Worm (Caenorhabditis elegans): ENCODE measurements around the gene cyp-14A4.

cyp-14A4 gene

DNA sequence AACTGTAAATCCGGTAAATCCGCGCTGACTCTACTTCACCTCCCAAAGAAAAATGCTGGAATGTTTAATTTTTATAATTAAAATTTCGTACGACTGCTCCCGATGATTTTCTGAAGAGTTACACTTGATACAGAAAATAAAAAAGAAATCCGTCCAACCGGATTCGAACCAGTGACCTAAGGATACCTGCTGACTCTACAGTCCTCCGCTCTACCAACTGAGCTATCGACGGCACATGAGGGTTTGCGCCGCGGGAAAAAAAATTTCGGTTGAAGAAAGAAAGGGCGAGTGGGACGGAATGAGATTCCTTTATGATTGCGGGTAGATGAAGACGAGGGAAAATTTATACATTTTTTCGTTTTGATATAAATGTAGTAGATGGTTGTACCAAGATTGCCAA lies 621 bp upstream of the cyp-14A4 start:
- TF ChIP-seq ztf-11 (tag; optimal IDR thresholded peaks at IDR 0.05): no peak
- no peak for TF ChIP-seq nhr-2 (tag; optimal IDR thresholded peaks at IDR 0.05)
- no peak for TF ChIP-seq nhr-12 (tag; optimal IDR thresholded peaks at IDR 0.05)
- no peak for TF ChIP-seq ceh-83 (GFP tag; optimal IDR thresholded peaks at IDR 0.05)
- TF ChIP-seq sem-2 (GFP tag; optimal IDR thresholded peaks at IDR 0.05): no peak
- TF ChIP-seq nhr-28 (tag; optimal IDR thresholded peaks at IDR 0.05): no peak
- TF ChIP-seq unc-39 (tag; optimal IDR thresholded peaks at IDR 0.05): no peak
- no peak for TF ChIP-seq mls-2 (tag; optimal IDR thresholded peaks at IDR 0.05)
- no peak for TF ChIP-seq M03D4.4 (tag; optimal IDR thresholded peaks at IDR 0.05)
- TF ChIP-seq nhr-237 (tag; optimal IDR thresholded peaks at IDR 0.05): no peak

DNA sequence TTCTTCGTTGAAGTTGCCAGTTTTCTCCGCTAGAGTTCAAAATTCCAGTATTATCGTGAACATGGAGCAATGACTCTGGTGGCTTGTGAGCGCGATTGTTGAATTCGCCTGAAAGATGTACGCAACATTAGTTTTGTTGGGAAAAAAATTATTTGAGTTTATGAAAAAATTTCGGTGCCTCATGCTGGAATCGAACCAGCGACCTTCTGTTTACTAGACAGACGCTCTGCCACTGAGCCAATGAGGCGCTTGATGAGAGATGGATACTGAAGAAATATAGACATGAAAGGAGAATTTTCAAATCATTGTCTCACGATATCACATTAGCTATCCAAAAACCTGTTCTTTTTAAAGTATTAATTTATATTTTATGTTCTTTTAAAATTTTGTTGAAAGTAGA lies 535 bp downstream of the cyp-14A4 start:
- no peak for TF ChIP-seq sem-2 (GFP tag; optimal IDR thresholded peaks at IDR 0.05)
- no peak for TF ChIP-seq bed-3 (GFP tag; optimal IDR thresholded peaks at IDR 0.05)
- TF ChIP-seq lin-13 (tag; optimal IDR thresholded peaks at IDR 0.05): no peak
- no peak for TF ChIP-seq flh-1 (GFP tag; optimal IDR thresholded peaks at IDR 0.05)
- no peak for TF ChIP-seq nhr-2 (tag; optimal IDR thresholded peaks at IDR 0.05)
- no peak for TF ChIP-seq zip-8 (tag; optimal IDR thresholded peaks at IDR 0.05)
- TF ChIP-seq lsy-2 (tag; optimal IDR thresholded peaks at IDR 0.05): no peak
- no peak for TF ChIP-seq ceh-39 (tag; optimal IDR thresholded peaks at IDR 0.05)
- no peak for TF ChIP-seq tbx-8 (GFP tag; optimal IDR thresholded peaks at IDR 0.05)
- TF ChIP-seq mls-2 (tag; optimal IDR thresholded peaks at IDR 0.05): no peak
- no peak for TF ChIP-seq ceh-43 (GFP tag; optimal IDR thresholded peaks at IDR 0.05)
- TF ChIP-seq snpc-4 (tag; optimal IDR thresholded peaks at IDR 0.05): no peak

DNA sequence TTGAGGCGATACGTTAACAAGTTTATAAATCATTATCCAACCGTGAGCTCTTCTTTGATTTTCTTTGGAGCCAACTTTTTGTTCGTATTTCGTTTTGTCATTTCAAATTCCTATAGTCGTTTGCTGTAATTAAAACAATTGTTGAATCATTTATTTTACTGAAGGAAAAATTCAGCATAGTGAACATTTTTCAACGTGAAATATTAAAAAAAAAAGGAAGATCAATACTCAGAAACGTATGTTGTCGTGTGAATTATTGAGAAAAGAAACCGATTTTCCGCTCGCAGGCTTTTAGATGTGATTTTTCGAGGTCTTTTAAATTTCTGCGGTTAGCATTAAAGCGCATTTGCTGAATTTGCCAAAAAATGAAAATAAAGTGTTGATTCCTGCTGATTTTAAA lies 5.1 kb downstream of the cyp-14A4 start, which contains the start of gene phf-33:
phf-33 (minus strand) TSS at position 101 of the 400 bp plus-strand sequence.
- TF ChIP-seq nhr-28 (tag; optimal IDR thresholded peaks at IDR 0.05) (no peak), lin-13 (tag; optimal IDR thresholded peaks at IDR 0.05) (no peak), nhr-237 (tag; optimal IDR thresholded peaks at IDR 0.05) (no peak), snpc-4 (tag; optimal IDR thresholded peaks at IDR 0.05) (no peak), lin-32 (GFP tag; optimal IDR thresholded peaks at IDR 0.05) (no peak), sem-2 (GFP tag; optimal IDR thresholded peaks at IDR 0.05) (no peak), ces-1 (GFP tag; optimal IDR thresholded peaks at IDR 0.05) (no peak), ceh-83 (GFP tag; optimal IDR thresholded peaks at IDR 0.05) (no peak), lsy-2 (tag; optimal IDR thresholded peaks at IDR 0.05) (no peak)

DNA sequence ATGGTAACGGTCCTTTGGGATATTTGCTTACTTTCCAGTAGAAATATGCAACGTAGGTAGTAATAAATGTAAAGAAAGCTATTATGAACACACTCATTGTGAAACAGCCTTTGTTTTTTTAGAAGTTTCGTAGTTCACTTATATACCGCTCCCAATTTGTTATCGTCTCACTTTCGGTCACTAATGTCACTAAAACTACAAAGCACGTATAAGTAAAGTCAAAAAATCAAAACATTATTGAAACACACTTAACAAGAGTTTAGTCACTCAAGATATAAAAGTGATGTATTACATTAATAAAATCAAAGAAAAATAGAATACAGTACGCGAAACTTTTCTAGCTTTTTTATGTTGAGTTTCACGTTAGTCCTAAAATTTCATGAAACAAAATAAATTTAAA lies 9.9 kb downstream of the cyp-14A4 start, which contains the start of gene cyp-14A3:
cyp-14A3 (minus strand) TSS at position 101 of the 400 bp plus-strand sequence.
- TF ChIP-seq ces-1 (GFP tag; optimal IDR thresholded peaks at IDR 0.05): no peak
- no peak for TF ChIP-seq mls-2 (tag; optimal IDR thresholded peaks at IDR 0.05)
- TF ChIP-seq blmp-1 (tag; optimal IDR thresholded peaks at IDR 0.05): no peak
- no peak for TF ChIP-seq mab-5 (tag; optimal IDR thresholded peaks at IDR 0.05)
- no peak for TF ChIP-seq nhr-12 (tag; optimal IDR thresholded peaks at IDR 0.05)
- no peak for TF ChIP-seq drap-1 (GFP tag; optimal IDR thresholded peaks at IDR 0.05)
- no peak for TF ChIP-seq lsy-2 (tag; optimal IDR thresholded peaks at IDR 0.05)
- TF ChIP-seq snpc-4 (tag; optimal IDR thresholded peaks at IDR 0.05): no peak
- no peak for TF ChIP-seq M03D4.4 (tag; optimal IDR thresholded peaks at IDR 0.05)
- no peak for TF ChIP-seq nhr-76 (tag; optimal IDR thresholded peaks at IDR 0.05)

DNA sequence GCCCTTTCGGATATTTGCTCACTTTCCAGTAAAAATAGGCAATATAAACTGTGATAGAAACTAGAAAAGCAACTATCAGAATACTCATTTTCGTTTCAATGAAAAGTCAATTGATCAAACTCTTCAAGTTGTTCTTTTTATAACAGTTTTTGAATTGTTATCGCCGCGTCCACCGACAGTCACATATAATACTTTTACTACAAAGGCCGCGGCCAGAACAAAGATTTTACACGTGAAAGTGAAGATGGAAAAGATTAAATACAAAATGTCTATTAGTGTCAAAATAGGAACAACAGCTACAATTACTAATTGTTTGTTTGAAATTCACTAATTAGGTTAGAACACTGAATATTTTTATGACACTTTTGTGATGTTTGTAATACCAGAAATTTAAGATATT lies 14.4 kb downstream of the cyp-14A4 start, which contains the start of gene cyp-14A2:
cyp-14A2 (minus strand) TSS at position 101 of the 400 bp plus-strand sequence.
- TF ChIP-seq nhr-2 (tag; optimal IDR thresholded peaks at IDR 0.05) (no peak), lsy-2 (tag; optimal IDR thresholded peaks at IDR 0.05) (no peak), hlh-1 (tag; optimal IDR thresholded peaks at IDR 0.05) (no peak), pha-4 (tag; optimal IDR thresholded peaks at IDR 0.05) (no peak), lin-32 (GFP tag; optimal IDR thresholded peaks at IDR 0.05) (no peak), elt-1 (tag; optimal IDR thresholded peaks at IDR 0.05; ENCODE audit: borderline replicate concordance, insufficient read depth) (no peak), nhr-76 (tag; optimal IDR thresholded peaks at IDR 0.05) (no peak), nhr-237 (tag; optimal IDR thresholded peaks at IDR 0.05) (no peak), bed-3 (GFP tag; optimal IDR thresholded peaks at IDR 0.05) (no peak), drap-1 (GFP tag; optimal IDR thresholded peaks at IDR 0.05) (no peak), snpc-4 (tag; optimal IDR thresholded peaks at IDR 0.05) (no peak), blmp-1 (tag; optimal IDR thresholded peaks at IDR 0.05) (no peak), lin-13 (tag; optimal IDR thresholded peaks at IDR 0.05) (no peak)

DNA sequence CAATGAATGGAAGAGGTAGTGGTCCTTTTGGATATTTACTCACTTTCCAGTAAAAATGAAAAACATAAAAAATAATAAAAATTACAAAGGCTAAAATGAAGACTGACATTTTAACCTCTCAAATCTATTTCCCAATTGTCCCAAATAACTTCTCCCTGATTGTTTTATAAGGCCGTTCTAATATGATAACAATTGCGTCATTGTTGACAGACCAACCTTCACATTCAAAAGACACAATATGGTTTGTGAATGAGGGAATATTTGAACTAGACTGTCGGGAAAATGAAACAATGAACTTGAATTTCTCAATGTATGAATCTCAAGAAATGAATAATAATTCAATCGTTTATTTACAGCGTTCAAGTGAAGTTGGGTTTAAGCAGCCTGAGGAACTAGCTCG lies 16.8 kb downstream of the cyp-14A4 start, which contains the start of gene cyp-14A1:
cyp-14A1 (minus strand) TSS at position 126 of the 400 bp plus-strand sequence.
- TF ChIP-seq unc-39 (tag; optimal IDR thresholded peaks at IDR 0.05) (no peak), pha-4 (tag; optimal IDR thresholded peaks at IDR 0.05) (no peak), M03D4.4 (tag; optimal IDR thresholded peaks at IDR 0.05) (no peak), nhr-76 (tag; optimal IDR thresholded peaks at IDR 0.05) (no peak), elt-1 (tag; optimal IDR thresholded peaks at IDR 0.05; ENCODE audit: borderline replicate concordance, insufficient read depth) (no peak), elt-3 (tag; optimal IDR thresholded peaks at IDR 0.05) (no peak), ceh-39 (tag; optimal IDR thresholded peaks at IDR 0.05) (no peak), tbx-8 (GFP tag; optimal IDR thresholded peaks at IDR 0.05) (no peak), blmp-1 (tag; optimal IDR thresholded peaks at IDR 0.05) (no peak), nhr-2 (tag; optimal IDR thresholded peaks at IDR 0.05) (no peak), ham-2 (GFP tag; optimal IDR thresholded peaks at IDR 0.05) (no peak), ztf-11 (tag; optimal IDR thresholded peaks at IDR 0.05) (no peak), zip-8 (tag; optimal IDR thresholded peaks at IDR 0.05) (no peak), unc-62 (GFP tag; optimal IDR thresholded peaks at IDR 0.05) (no peak), ceh-83 (GFP tag; optimal IDR thresholded peaks at IDR 0.05) (no peak)
